Fruit fly (Drosophila melanogaster): ENCODE measurements around the gene CG14435.

The CG14435 gene

dm6 chrX:6799261-6800022 lies 44.3 kb downstream of the CG14435 start:
- TF ChIP-seq CG15269 (tag; optimal IDR thresholded peaks at IDR 0.05) (peak; percentile 21), CG2678 (tag; optimal IDR thresholded peaks at IDR 0.05) (peak; percentile 25), CG3281 (GFP tag; optimal IDR thresholded peaks at IDR 0.05) (peak; percentile 10), B-H2 (GFP tag; optimal IDR thresholded peaks at IDR 0.05) (no peak), CG12071 (GFP tag; optimal IDR thresholded peaks at IDR 0.05) (peak; percentile 25), gcm2 (GFP tag; optimal IDR thresholded peaks at IDR 0.05) (no peak), CG8290 (GFP tag; optimal IDR thresholded peaks at IDR 0.05) (no peak), CG8290 (tag; optimal IDR thresholded peaks at IDR 0.05) (peak in 1 of 2 experiments; percentile 49), Med (GFP tag) (peak; percentile 12), CG13424 (tag; optimal IDR thresholded peaks at IDR 0.05) (peak; percentile 10), Hr51 (GFP tag; optimal IDR thresholded peaks at IDR 0.05) (peak in 1 of 2 experiments; percentile 10), phol (tag; optimal IDR thresholded peaks at IDR 0.05) (no peak), sug (tag; optimal IDR thresholded peaks at IDR 0.05) (peak; percentile 0), mirr (GFP tag; optimal IDR thresholded peaks at IDR 0.05) (peak; percentile 10), chinmo (GFP tag; IDR thresholded peaks at IDR 0.05; ENCODE audit: partially characterized antibody) (0 out of 4 replicates have a peak, but pooled peaks have one; percentile 26), sens (GFP tag) (peak; percentile 54), z (GFP tag; IDR thresholded peaks at IDR 0.05) (no peak), Hsf (GFP tag; optimal IDR thresholded peaks at IDR 0.05) (no peak), psq (GFP tag; optimal IDR thresholded peaks at IDR 0.05) (no peak), CG13296 (GFP tag; optimal IDR thresholded peaks at IDR 0.05) (peak; percentile 57)

- TF ChIP-seq CG7987 (GFP tag; optimal IDR thresholded peaks at IDR 0.05) (no peak), CG15601 (tag; optimal IDR thresholded peaks at IDR 0.05) (no peak), Blimp-1 (GFP tag; optimal IDR thresholded peaks at IDR 0.05) (peak; percentile 90), CG18262 (tag; optimal IDR thresholded peaks at IDR 0.05) (no peak), fd96Cb (tag; optimal IDR thresholded peaks at IDR 0.05) (no peak), CG9817 (tag; optimal IDR thresholded peaks at IDR 0.05) (no peak), PHDP (tag; optimal IDR thresholded peaks at IDR 0.05) (no peak), Hr78 (GFP tag; optimal IDR thresholded peaks at IDR 0.05) (no peak), CG1233 (GFP tag; optimal IDR thresholded peaks at IDR 0.05) (no peak), CG10431 (GFP tag; optimal IDR thresholded peaks at IDR 0.05) (no peak), gce (GFP tag; IDR thresholded peaks at IDR 0.05) (no peak), Lhr (GFP tag; optimal IDR thresholded peaks at IDR 0.05) (no peak), kni (GFP tag; optimal IDR thresholded peaks at IDR 0.05) (peak; percentile 68), CG2202 (tag; optimal IDR thresholded peaks at IDR 0.05) (no peak), chn (GFP tag; optimal IDR thresholded peaks at IDR 0.05) (no peak), HLH54F (GFP tag; optimal IDR thresholded peaks at IDR 0.05) (no peak), sug (tag; optimal IDR thresholded peaks at IDR 0.05) (no peak)
These were observed 46.7 kb downstream of the CG14435 start for dm6 chrX:6796972-6797371.

Measured in whole organism, embryonic.